Worm (Caenorhabditis elegans) whole organism, L4/young adult: Measurements from ENCODE around the gene srw-11.
"Not testable (repeated sequence)": the region's sequence is repeated elsewhere in the genome, so short reads cannot be mapped to it uniquely, and the experiment has no call there.

Source experiments
- W03F9.2 ChIP-seq: fragments of 150-350 bp; optimal IDR thresholded peaks from 2 replicates; lab custom pipeline; 2014; ENCODE audit warnings: missing biosample characterization, missing genetic modification characterization
- dao-5 ChIP-seq: sonication (generic microtip); optimal IDR thresholded peaks from 2 replicates; lab custom pipeline; 2016; ENCODE audit warnings: missing genotype, missing genetic modification characterization, moderate library complexity, missing compliant biosample characterization
- him-1 ChIP-seq: sonication (generic microtip); optimal IDR thresholded peaks from 2 replicates; lab custom pipeline; 2016; ENCODE audit warnings: missing genotype, missing genetic modification reagents, missing genetic modification characterization, missing compliant biosample characterization

The srw-11 gene

DNA sequence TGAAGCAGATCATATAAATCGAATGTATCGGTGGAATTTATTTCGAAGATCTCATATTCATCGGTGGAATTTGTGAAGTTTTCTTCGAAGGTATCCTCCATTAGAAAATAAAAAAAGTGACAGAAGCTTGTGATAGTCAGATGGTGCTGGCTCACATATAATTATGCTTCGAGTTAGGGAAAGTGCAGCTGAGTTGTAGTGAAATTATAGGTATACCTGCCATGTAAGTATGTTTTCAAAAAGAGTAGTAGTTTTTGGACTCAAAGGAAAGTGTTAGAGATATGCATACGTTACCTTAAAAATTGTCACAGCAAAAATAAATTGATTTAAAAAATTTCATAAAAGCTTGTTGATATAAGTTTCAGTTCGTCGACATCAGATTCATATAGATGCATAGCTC lies at the start of gene srw-11:
Gene srw-11, minus strand, starts transcription at position 101 of the 400 bp plus-strand sequence.
- TF ChIP-seq him-1 (tag; lab: Kevin White, UChicago), result no peak
- no peak for TF ChIP-seq dao-5
- TF ChIP-seq W03F9.2 (tag; lab: Kevin White, UChicago), result no peak

- TF ChIP-seq him-1 (tag; lab: Kevin White, UChicago), result no peak
- TF ChIP-seq W03F9.2 (tag; lab: Kevin White, UChicago), result no peak
- TF ChIP-seq dao-5, result no peak
Measured at ce11 chrV:15287856-15288255, 47.7 kb upstream of the srw-11 start, which contains the start of gene cyp-34A1. Gene cyp-34A1, minus strand, starts transcription at chrV:15287956.

DNA sequence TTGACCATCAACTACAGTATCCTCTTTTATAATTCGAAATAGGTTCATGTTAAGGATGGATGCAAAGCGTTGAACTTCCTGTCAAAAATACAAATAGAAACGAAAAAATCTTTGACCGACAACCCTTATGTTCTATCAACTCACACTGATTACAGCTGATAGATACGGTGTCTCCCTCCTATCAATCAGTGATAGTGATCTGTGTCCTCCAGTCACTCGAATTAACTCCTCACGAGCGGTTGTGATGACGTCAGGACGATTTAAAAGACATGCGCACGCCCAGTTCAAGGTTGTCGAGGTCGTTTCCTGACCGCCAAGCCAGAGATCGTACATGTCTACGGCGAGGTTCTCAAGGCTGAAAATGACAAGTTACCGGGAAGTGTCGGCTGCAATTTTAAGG lies 45.9 kb upstream of the srw-11 start:
- TF ChIP-seq W03F9.2 (tag; lab: Kevin White, UChicago), result no peak
- TF ChIP-seq dao-5, result no peak
- TF ChIP-seq him-1 (tag; lab: Kevin White, UChicago), result no peak

ce11 chrV:15281279-15281949 lies 41.3 kb upstream of the srw-11 start, which contains the start of the genes srw-19 and srx-51:
Gene srw-19, minus strand, starts transcription at chrV:15281379.
Gene srx-51, plus strand, starts transcription at chrV:15281899.
- TF ChIP-seq him-1 (tag; lab: Kevin White, UChicago), result no peak
- TF ChIP-seq dao-5, result no peak
- TF ChIP-seq W03F9.2 (tag; lab: Kevin White, UChicago), result no peak

DNA sequence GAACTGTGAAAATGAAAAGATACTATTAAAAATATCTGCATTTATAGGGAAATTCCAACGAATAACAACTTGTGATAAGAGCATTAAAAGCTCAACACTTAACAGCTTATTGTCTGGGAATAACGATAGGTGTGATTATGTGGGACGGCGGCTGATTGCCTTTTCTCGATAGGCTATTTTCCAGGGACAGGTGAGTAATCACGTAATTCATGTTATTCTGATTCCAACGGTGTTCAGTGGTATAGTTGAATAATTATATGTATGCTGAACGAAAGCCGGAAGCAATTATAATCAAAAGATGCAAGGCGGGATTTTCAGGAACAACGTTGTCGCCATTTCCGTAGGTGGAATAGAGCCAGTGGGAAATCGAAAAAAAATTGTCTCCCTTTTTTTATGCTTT lies 36.8 kb upstream of the srw-11 start, which contains the start of gene srw-17:
Gene srw-17, minus strand, starts transcription at position 101 of the 400 bp plus-strand sequence.
- no peak for TF ChIP-seq W03F9.2 (tag; lab: Kevin White, UChicago)
- TF ChIP-seq him-1 (tag; lab: Kevin White, UChicago), result no peak
- TF ChIP-seq dao-5, result no peak

ce11 chrV:15274757-15275156 lies 34.6 kb upstream of the srw-11 start, which contains the start of gene srw-16:
Gene srw-16, minus strand, starts transcription at chrV:15274857.
- TF ChIP-seq him-1 (tag; lab: Kevin White, UChicago) (no peak), W03F9.2 (tag; lab: Kevin White, UChicago) (no peak), dao-5 (no peak)

ce11 chrV:15272263-15272662 lies 32.1 kb upstream of the srw-11 start, which contains the start of gene T10H4.4:
Gene T10H4.4, minus strand, starts transcription at chrV:15272363.
- TF ChIP-seq him-1 (tag; lab: Kevin White, UChicago) (no peak), W03F9.2 (tag; lab: Kevin White, UChicago) (no peak), dao-5 (no peak)

ce11 chrV:15268302-15268701 lies 28.2 kb upstream of the srw-11 start, which contains the start of gene srw-22:
Gene srw-22, plus strand, starts transcription at chrV:15268602.
- TF ChIP-seq dao-5 (no peak), him-1 (tag; lab: Kevin White, UChicago) (no peak), W03F9.2 (tag; lab: Kevin White, UChicago) (no peak)

DNA sequence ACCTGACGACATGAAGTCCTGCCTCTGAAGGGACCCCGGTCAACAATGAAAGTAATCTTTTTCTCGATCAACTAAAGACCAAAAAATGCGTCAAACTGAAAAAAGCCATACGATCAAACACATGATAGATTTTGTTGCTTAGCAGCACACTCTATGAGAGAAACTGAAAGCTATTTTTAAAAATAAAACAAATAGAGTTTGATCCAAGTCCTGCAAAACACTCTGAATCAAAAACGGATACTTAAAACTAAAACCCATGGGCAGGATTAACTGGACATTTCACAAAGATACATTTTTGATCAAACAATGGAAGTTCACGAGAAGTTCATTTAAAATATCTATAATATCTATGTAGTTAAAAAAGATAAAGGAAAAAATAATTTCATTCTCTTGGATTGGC lies 27.3 kb upstream of the srw-11 start, which contains the start of gene T10H4.13:
Gene T10H4.13, minus strand, starts transcription at position 101 of the 400 bp plus-strand sequence.
- no peak for TF ChIP-seq dao-5
- no peak for TF ChIP-seq him-1 (tag; lab: Kevin White, UChicago)
- no peak for TF ChIP-seq W03F9.2 (tag; lab: Kevin White, UChicago)

DNA sequence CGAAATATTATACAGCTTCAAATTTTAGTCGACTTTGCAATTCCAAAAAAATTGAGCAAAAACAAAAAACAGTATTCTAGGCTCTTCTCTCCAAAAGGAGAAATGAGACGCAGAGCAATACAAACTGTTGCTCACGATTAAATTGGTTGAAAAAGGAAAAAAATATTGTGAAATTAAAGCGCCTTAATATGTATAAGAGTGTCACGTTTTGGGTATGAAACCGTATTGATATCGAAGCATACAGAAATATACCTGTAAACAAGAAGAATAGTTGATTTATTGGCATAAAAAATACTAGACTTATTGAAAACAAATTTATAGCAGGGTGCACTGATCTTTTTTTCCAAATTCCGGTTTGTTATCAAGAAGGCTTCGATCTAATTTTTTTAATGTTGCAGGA lies 25.7 kb upstream of the srw-11 start, which contains the start of gene M01B2.13:
Gene M01B2.13, minus strand, starts transcription at position 101 of the 400 bp plus-strand sequence.
- TF ChIP-seq dao-5, result no peak
- no peak for TF ChIP-seq him-1 (tag; lab: Kevin White, UChicago)
- TF ChIP-seq W03F9.2 (tag; lab: Kevin White, UChicago), result no peak

ce11 chrV:15264131-15264530 lies 24.0 kb upstream of the srw-11 start, which contains the start of gene M01B2.12:
Gene M01B2.12, minus strand, starts transcription at chrV:15264231.
- TF ChIP-seq him-1 (tag; lab: Kevin White, UChicago) (no peak), W03F9.2 (tag; lab: Kevin White, UChicago) (no peak), dao-5 (no peak)

ce11 chrV:15262336-15262735 lies 22.2 kb upstream of the srw-11 start, which contains the start of gene M01B2.10:
Gene M01B2.10, minus strand, starts transcription at chrV:15262436.
- not testable (repeated sequence) for TF ChIP-seq W03F9.2 (tag; lab: Kevin White, UChicago); dao-5; him-1 (tag; lab: Kevin White, UChicago)

DNA sequence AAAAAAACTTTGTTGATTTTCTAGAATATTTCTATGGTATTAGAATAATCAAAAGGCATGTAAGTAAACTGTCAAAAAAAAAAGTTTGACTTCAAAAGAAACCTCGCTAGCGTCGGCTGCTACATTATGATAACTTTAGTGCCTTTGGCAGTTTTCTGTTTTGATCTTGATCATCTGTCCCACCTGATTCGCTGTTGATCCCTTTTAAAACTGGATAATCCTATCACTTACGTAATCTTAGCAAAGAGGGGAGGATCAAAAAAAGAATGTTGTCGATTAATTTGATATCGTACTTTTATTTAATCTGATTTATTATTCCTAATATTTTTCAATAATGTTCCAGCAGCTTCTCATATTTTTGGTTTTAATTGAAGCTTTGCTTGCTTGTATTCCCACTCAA lies 19.8 kb upstream of the srw-11 start, which contains the start of gene M01B2.8:
Gene M01B2.8, plus strand, starts transcription at position 301 of the 400 bp plus-strand sequence.
- TF ChIP-seq dao-5 (no peak), W03F9.2 (tag; lab: Kevin White, UChicago) (no peak), him-1 (tag; lab: Kevin White, UChicago) (no peak)

ce11 chrV:15259049-15259448 lies 18.9 kb upstream of the srw-11 start, which contains the start of gene srsx-37:
Gene srsx-37, minus strand, starts transcription at chrV:15259149.
- TF ChIP-seq W03F9.2 (tag; lab: Kevin White, UChicago) (no peak), him-1 (tag; lab: Kevin White, UChicago) (no peak)
